Worm (Caenorhabditis elegans): Measurements from ENCODE around the gene H41C03.2.

The H41C03.2 gene

DNA sequence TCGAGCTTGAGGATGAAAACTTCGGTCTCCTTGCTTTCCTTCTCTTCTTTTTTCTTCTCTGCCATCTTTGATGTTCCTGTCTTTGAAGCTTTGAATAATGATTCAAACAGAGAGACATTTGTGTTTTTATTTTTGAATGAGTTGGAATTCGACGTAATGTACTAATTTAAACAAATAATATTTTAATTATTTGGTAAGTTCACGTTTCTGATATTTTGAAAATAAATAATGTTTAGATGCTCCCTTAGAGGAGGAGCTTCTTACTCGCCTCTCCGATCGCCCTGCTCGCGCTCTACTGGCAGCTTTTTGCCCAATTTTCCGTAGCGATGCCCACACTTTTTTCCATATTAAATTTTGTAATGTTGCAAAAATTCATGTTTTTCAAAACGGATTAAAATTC is 50.8 kb downstream of the H41C03.2 start, which contains the start of the genes K05F1.9 and K05F1.1:
Gene K05F1.9 (minus strand): TSS at position 101 of the 400 bp plus-strand sequence.
Gene K05F1.1 (plus strand): TSS at position 308 of the 400 bp plus-strand sequence.
- TF ChIP-seq aly-2 (tag; optimal IDR thresholded peaks at IDR 0.05) (no peak), nfya-1 (tag; optimal IDR thresholded peaks at IDR 0.05; ENCODE audit: insufficient read depth) (no peak), ztf-11 (tag; optimal IDR thresholded peaks at IDR 0.05) (no peak), elt-2 (tag; optimal IDR thresholded peaks at IDR 0.05) (no peak), mml-1 (tag; optimal IDR thresholded peaks at IDR 0.05) (no peak), lin-15B (tag; optimal IDR thresholded peaks at IDR 0.05) (no peak), sea-2 (GFP tag; optimal IDR thresholded peaks at IDR 0.05) (no peak), unc-62 (GFP tag; optimal IDR thresholded peaks at IDR 0.05) (no peak), nhr-11 (tag; optimal IDR thresholded peaks at IDR 0.05) (no peak), jun-1 (tag; optimal IDR thresholded peaks at IDR 0.05) (no peak), pqm-1 (tag; optimal IDR thresholded peaks at IDR 0.05) (no peak), ceh-16 (tag; optimal IDR thresholded peaks at IDR 0.05) (no peak), nhr-76 (tag; optimal IDR thresholded peaks at IDR 0.05) (no peak), fkh-10 (GFP tag; optimal IDR thresholded peaks at IDR 0.05) (no peak), elt-3 (tag; optimal IDR thresholded peaks at IDR 0.05) (no peak), nhr-67 (tag; optimal IDR thresholded peaks at IDR 0.05) (no peak), ama-1 (optimal IDR thresholded peaks at IDR 0.05) (no peak)

All from whole organism, L3 larva.